Fruit fly (Drosophila melanogaster) whole organism, prepupa: ENCODE measurements around the gene eIF4A.

ENCODE experiments used
- CG10669 ChIP-seq: fragments of 200-800 bp; sonication (Bioruptor generic); optimal IDR thresholded peaks from 3 replicates; lab custom pipeline; 2018; ENCODE audit warnings: missing biosample characterization, mild to moderate bottlenecking, missing genetic modification characterization, moderate library complexity
- CG11294 ChIP-seq: fragments of 200-800 bp; sonication (Bioruptor generic); IDR thresholded peaks from 2 replicates; pipeline ENCODE4 v1.3.6; 2022; ENCODE audit warnings: missing biosample characterization, missing genetic modification characterization
- CG11762 ChIP-seq: fragments of 200-800 bp; sonication (Bioruptor generic); optimal IDR thresholded peaks from 3 replicates; lab custom pipeline; 2016; ENCODE audit warnings: missing biosample characterization, missing genetic modification characterization; ENCODE audit not compliant: insufficient read depth
- CG16779 ChIP-seq: fragments of 200-800 bp; sonication (Bioruptor generic); optimal IDR thresholded peaks from 3 replicates; lab custom pipeline; 2017; ENCODE audit warnings: missing biosample characterization, mild to moderate bottlenecking, missing genetic modification characterization
- CG3032 ChIP-seq: fragments of 200-800 bp; optimal IDR thresholded peaks from 2 replicates; lab custom pipeline; 2019; ENCODE audit warnings: missing biosample characterization, mild to moderate bottlenecking, missing genetic modification characterization, moderate library complexity
- CG31627 ChIP-seq: fragments of 200-800 bp; sonication (Bioruptor generic); optimal IDR thresholded peaks from 3 replicates; lab custom pipeline; 2016; ENCODE audit warnings: missing biosample characterization, missing genetic modification characterization
- CG32006 ChIP-seq: fragments of 200-800 bp; sonication (Bioruptor generic); optimal IDR thresholded peaks from 3 replicates; lab custom pipeline; 2017; ENCODE audit warnings: missing biosample characterization, mild to moderate bottlenecking, missing genetic modification characterization
- CG3919 ChIP-seq: fragments of 200-800 bp; sonication (Bioruptor generic); optimal IDR thresholded peaks from 3 replicates; lab custom pipeline; 2016; ENCODE audit warnings: missing biosample characterization, missing genetic modification characterization
- CG4318 ChIP-seq: fragments of 200-800 bp; sonication (Bioruptor generic); optimal IDR thresholded peaks from 3 replicates; lab custom pipeline; 2017; ENCODE audit warnings: missing biosample characterization, mild to moderate bottlenecking, missing genetic modification characterization
- CG6163 ChIP-seq: fragments of 200-800 bp; sonication (Bioruptor generic); IDR thresholded peaks from 3 replicates; pipeline ENCODE4 v1.3.6; 2022; ENCODE audit warnings: missing biosample characterization, missing genetic modification characterization
- CG6276 ChIP-seq: fragments of 200-800 bp; sonication (Bioruptor generic); optimal IDR thresholded peaks from 2 replicates; lab custom pipeline; 2017; ENCODE audit warnings: missing biosample characterization, mild to moderate bottlenecking, missing genetic modification characterization
- CG6808 ChIP-seq: fragments of 200-800 bp; sonication (Bioruptor generic); optimal IDR thresholded peaks from 3 replicates; lab custom pipeline; 2017; ENCODE audit warnings: missing biosample characterization, missing genetic modification characterization, mild to moderate bottlenecking, moderate library complexity, missing genetic modification reagents
- CG6854 ChIP-seq: fragments of 200-800 bp; sonication (Bioruptor generic); optimal IDR thresholded peaks from 2 replicates; lab custom pipeline; 2017; ENCODE audit warnings: missing biosample characterization, mild to moderate bottlenecking, missing genetic modification characterization
- CG8119 ChIP-seq: fragments of 200-800 bp; sonication (Bioruptor generic); IDR thresholded peaks from 3 replicates; pipeline ENCODE4 v1.3.6; 2022; ENCODE audit warnings: missing biosample characterization, missing genetic modification characterization
- CG8319 ChIP-seq: fragments of 200-800 bp; sonication (Bioruptor generic); optimal IDR thresholded peaks from 3 replicates; lab custom pipeline; 2016; ENCODE audit warnings: missing biosample characterization, missing genetic modification characterization
- CG8632 ChIP-seq: fragments of 200-800 bp; sonication (Bioruptor generic); optimal IDR thresholded peaks from 3 replicates; lab custom pipeline; 2016; ENCODE audit warnings: missing biosample characterization, missing genetic modification characterization
- CG9139 ChIP-seq: fragments of 200-800 bp; sonication (Bioruptor generic); optimal IDR thresholded peaks from 3 replicates; lab custom pipeline; 2017; ENCODE audit warnings: missing biosample characterization, mild to moderate bottlenecking, missing genetic modification characterization
- Eip75B ChIP-seq: fragments of 200-800 bp; sonication (Bioruptor generic); optimal IDR thresholded peaks from 3 replicates; lab custom pipeline; 2016; ENCODE audit warnings: missing biosample characterization, missing genetic modification characterization
- Eip78C ChIP-seq: fragments of 200-800 bp; sonication (Bioruptor generic); peaks from one replicate; lab custom pipeline; 2016; ENCODE audit warnings: missing biosample characterization, missing genetic modification characterization
- Eip93F ChIP-seq: fragments of 200-800 bp; sonication (Bioruptor generic); optimal IDR thresholded peaks from 2 replicates; lab custom pipeline; 2016; ENCODE audit warnings: missing biosample characterization, mild to moderate bottlenecking, missing genetic modification characterization
- Ets21C ChIP-seq: fragments of 200-800 bp; sonication (Bioruptor generic); optimal IDR thresholded peaks from 3 replicates; lab custom pipeline; 2016; ENCODE audit warnings: missing biosample characterization, missing genetic modification characterization
- Ets96B ChIP-seq: fragments of 200-800 bp; optimal IDR thresholded peaks from 2 replicates; lab custom pipeline; 2019; ENCODE audit warnings: missing biosample characterization, mild to moderate bottlenecking, missing genetic modification characterization, moderate library complexity
- Gug ChIP-seq: fragments of 200-800 bp; sonication (Bioruptor generic); IDR thresholded peaks from 2 replicates; pipeline ENCODE4 v1.3.6; 2022; ENCODE audit warnings: missing biosample characterization, missing genetic modification characterization
- Hr38 ChIP-seq: sonication (Bioruptor generic); optimal IDR thresholded peaks from 2 replicates; lab custom pipeline; 2016; ENCODE audit warnings: missing biosample characterization, missing genetic modification characterization
- Hr39 ChIP-seq: fragments of 200-800 bp; sonication (Bioruptor generic); optimal IDR thresholded peaks from 2 replicates; lab custom pipeline; 2016; ENCODE audit warnings: missing biosample characterization, missing genetic modification characterization
- Hr4 ChIP-seq: fragments of 200-800 bp; sonication (Bioruptor generic); optimal IDR thresholded peaks from 3 replicates; lab custom pipeline; 2016; ENCODE audit warnings: missing biosample characterization, missing genetic modification characterization
- Lpt ChIP-seq: fragments of 200-800 bp; sonication (Bioruptor generic); optimal IDR thresholded peaks from 3 replicates; lab custom pipeline; 2016; ENCODE audit warnings: missing biosample characterization, missing genetic modification characterization
- OdsH ChIP-seq: fragments of 200-800 bp; sonication (Bioruptor generic); optimal IDR thresholded peaks from 3 replicates; lab custom pipeline; 2016; ENCODE audit warnings: missing biosample characterization, missing genetic modification characterization
- Sox102F ChIP-seq: fragments of 200-800 bp; sonication (Bioruptor generic); optimal IDR thresholded peaks from 2 replicates; lab custom pipeline; 2016; ENCODE audit warnings: missing biosample characterization, mild to moderate bottlenecking, missing genetic modification characterization
- achi ChIP-seq: fragments of 200-800 bp; sonication (Bioruptor generic); optimal IDR thresholded peaks from 3 replicates; lab custom pipeline; 2016; ENCODE audit warnings: missing biosample characterization, missing genetic modification characterization
- cyc ChIP-seq: fragments of 200-800 bp; sonication (Bioruptor generic); optimal IDR thresholded peaks from 3 replicates; lab custom pipeline; 2016; ENCODE audit warnings: missing biosample characterization, missing genetic modification characterization
- dac ChIP-seq: fragments of 200-800 bp; sonication (Bioruptor generic); optimal IDR thresholded peaks from 2 replicates; lab custom pipeline; 2017; ENCODE audit warnings: missing biosample characterization, mild to moderate bottlenecking, missing genetic modification characterization
- dsx ChIP-seq: fragments of 200-800 bp; optimal IDR thresholded peaks from 3 replicates; lab custom pipeline; 2019; ENCODE audit warnings: missing biosample characterization, mild to moderate bottlenecking, missing genetic modification characterization, moderate library complexity; ENCODE audit not compliant: poor library complexity, severe bottlenecking
- eg ChIP-seq: fragments of 200-800 bp; sonication (Bioruptor generic); IDR thresholded peaks from 3 replicates; pipeline ENCODE4 v1.3.6; 2022; ENCODE audit warnings: missing biosample characterization, missing genetic modification characterization
- esn ChIP-seq: fragments of 200-800 bp; sonication (Bioruptor generic); optimal IDR thresholded peaks from 2 replicates; lab custom pipeline; 2016; ENCODE audit warnings: missing biosample characterization, mild to moderate bottlenecking, missing genetic modification characterization, moderate library complexity
- fd59A ChIP-seq: fragments of 200-800 bp; sonication (Bioruptor generic); optimal IDR thresholded peaks from 2 replicates; lab custom pipeline; 2017; ENCODE audit warnings: missing biosample characterization, mild to moderate bottlenecking, missing genetic modification characterization, missing genetic modification reagents
- fd85E ChIP-seq: fragments of 200-800 bp; sonication (Bioruptor generic); optimal IDR thresholded peaks from 3 replicates; lab custom pipeline; 2016; ENCODE audit warnings: missing biosample characterization, missing genetic modification characterization
- fkh ChIP-seq: fragments of 200-800 bp; sonication (Bioruptor generic); optimal IDR thresholded peaks from 3 replicates; lab custom pipeline; 2017; ENCODE audit warnings: missing biosample characterization, mild to moderate bottlenecking, missing genetic modification characterization, moderate library complexity
- lz ChIP-seq: fragments of 200-800 bp; sonication (Bioruptor generic); optimal IDR thresholded peaks from 3 replicates; lab custom pipeline; 2016; ENCODE audit warnings: missing biosample characterization, missing genetic modification characterization
- pdm3 ChIP-seq: fragments of 200-800 bp; sonication (Bioruptor generic); optimal IDR thresholded peaks from 3 replicates; lab custom pipeline; 2016; ENCODE audit warnings: missing biosample characterization, missing genetic modification characterization
- salr ChIP-seq, 2 experiments: fragments of 200-800 bp; sonication (Bioruptor generic); optimal IDR thresholded peaks; 3 replicates each; lab custom pipeline; 2016 to 2018; ENCODE audit warnings: missing biosample characterization in 2 of 2, missing genetic modification characterization in 2 of 2, mild to moderate bottlenecking in 1 of 2
- spab ChIP-seq: fragments of 200-800 bp; sonication (Bioruptor generic); optimal IDR thresholded peaks from 2 replicates; lab custom pipeline; 2017; ENCODE audit warnings: missing biosample characterization, mild to moderate bottlenecking, missing genetic modification characterization, missing genetic modification reagents
- ss ChIP-seq, 2 experiments: fragments of 200-800 bp; sonication (Bioruptor generic); optimal IDR thresholded peaks; 2 replicates in 1 of 2; 3 replicates in 1 of 2; lab custom pipeline; 2017 to 2018; ENCODE audit warnings: mild to moderate bottlenecking in 2 of 2, missing biosample characterization in 2 of 2, missing genetic modification characterization in 2 of 2, moderate library complexity in 1 of 2
- svp ChIP-seq: fragments of 200-800 bp; sonication (Bioruptor generic); peaks from one replicate; lab custom pipeline; 2016; ENCODE audit warnings: missing biosample characterization, missing genetic modification characterization
- topi ChIP-seq: fragments of 200-800 bp; sonication (Bioruptor generic); optimal IDR thresholded peaks from 3 replicates; lab custom pipeline; 2016; ENCODE audit warnings: missing biosample characterization, missing genetic modification characterization

The eIF4A gene

dm6 chr2L:6019352-6020131, 38.0 kb downstream of the eIF4A start, which contains the start of gene H2.0 (continued):
- TF ChIP-seq CG32006 (GFP tag; lab: Kevin White, UChicago): peak; percentile 81
- TF ChIP-seq Sox102F (GFP tag; lab: Kevin White, UChicago): peak; percentile 55
- peak; percentile 71 for TF ChIP-seq CG8119 (GFP tag; lab: Robert Waterston, UW)
- TF ChIP-seq CG11294 (GFP tag; lab: Robert Waterston, UW): no peak
- peak; percentile 64 for TF ChIP-seq fd59A
- no peak for TF ChIP-seq fd85E
- TF ChIP-seq CG4318 (GFP tag; lab: Kevin White, UChicago): peak; percentile 43
- peak; percentile 93 for TF ChIP-seq Eip78C
- peak; percentile 55 for TF ChIP-seq CG8632 (GFP tag; lab: Kevin White, UChicago)
- TF ChIP-seq CG6163 (GFP tag; lab: Robert Waterston, UW): peak; percentile 51; the same call in 1 of the 3 replicates
- TF ChIP-seq Gug: no peak
- peak; percentile 28 for TF ChIP-seq CG8319 (GFP tag; lab: Kevin White, UChicago)
- peak; percentile 81 for TF ChIP-seq CG3919 (GFP tag; lab: Kevin White, UChicago)

dm6 chr2L:6020535-6020934, 39.0 kb downstream of the eIF4A start, which contains the start of gene CG13996:
Gene CG13996 (plus strand): TSS chr2L:6020835.
- TF ChIP-seq Eip93F (GFP tag; lab: Kevin White, UChicago) (no peak), Hr39 (GFP tag; lab: Kevin White, UChicago) (no peak), CG6808 (GFP tag; lab: Kevin White, UChicago) (no peak), CG10669 (GFP tag; lab: Kevin White, UChicago) (no peak), CG4318 (GFP tag; lab: Kevin White, UChicago) (no peak), CG9139 (GFP tag; lab: Kevin White, UChicago) (no peak), Ets96B (tag; lab: Kevin White, UChicago) (no peak), svp (no peak), eg (GFP tag; lab: Robert Waterston, UW) (no peak), fkh (GFP tag; lab: Kevin White, UChicago) (no peak), CG3032 (no peak), CG31627 (no peak), CG16779 (tag; lab: Kevin White, UChicago) (no peak), CG32006 (GFP tag; lab: Kevin White, UChicago) (no peak), fd59A (no peak), spab (GFP tag; lab: Kevin White, UChicago) (no peak)

dm6 chr2L:6022793-6023192, 41.2 kb downstream of the eIF4A start:
- TF ChIP-seq fkh (GFP tag; lab: Kevin White, UChicago): no peak
- TF ChIP-seq CG11762: peak; percentile 33
- TF ChIP-seq Eip93F (GFP tag; lab: Kevin White, UChicago): peak; percentile 15
- TF ChIP-seq pdm3 (GFP tag; lab: Kevin White, UChicago): no peak
- peak; percentile 89 for TF ChIP-seq dsx (GFP tag; lab: Kevin White, UChicago)
- TF ChIP-seq salr (GFP tag; optimal IDR thresholded peaks at IDR 0.05; lab: Kevin White, UChicago): peak; percentile 9 to 27
- peak; percentile 33 for TF ChIP-seq esn
- peak; percentile 53 for TF ChIP-seq Eip75B (GFP tag; lab: Kevin White, UChicago)
- TF ChIP-seq fd59A: peak; percentile 58
- TF ChIP-seq Lpt (GFP tag; lab: Kevin White, UChicago): peak; percentile 38
- TF ChIP-seq dac: no peak
- peak; percentile 56 for TF ChIP-seq lz (GFP tag; lab: Kevin White, UChicago)
- TF ChIP-seq Hr38 (GFP tag; lab: Kevin White, UChicago): no peak
- TF ChIP-seq CG6163 (GFP tag; lab: Robert Waterston, UW): peak; percentile 65
- TF ChIP-seq cyc (GFP tag; lab: Kevin White, UChicago): peak; percentile 64
- peak; percentile 22 for TF ChIP-seq OdsH
- peak; percentile 63 for TF ChIP-seq CG32006 (GFP tag; lab: Kevin White, UChicago)
- peak; percentile 37 for TF ChIP-seq CG6276
- TF ChIP-seq Hr4 (GFP tag; lab: Kevin White, UChicago): peak; percentile 29
- TF ChIP-seq topi (GFP tag; lab: Kevin White, UChicago): peak; percentile 60
- peak; percentile 40 for TF ChIP-seq Sox102F (GFP tag; lab: Kevin White, UChicago)
- TF ChIP-seq achi (GFP tag; lab: Kevin White, UChicago): peak; percentile 75
- peak; percentile 71 for TF ChIP-seq CG9139 (GFP tag; lab: Kevin White, UChicago)
- TF ChIP-seq Ets21C (GFP tag; lab: Kevin White, UChicago): no peak
- TF ChIP-seq ss (GFP tag; optimal IDR thresholded peaks at IDR 0.05; lab: Kevin White, UChicago): peak; percentile 85 to 89
- TF ChIP-seq CG6854 (GFP tag; lab: Kevin White, UChicago): peak; percentile 5
- peak; percentile 75 for TF ChIP-seq CG3032
